Worm (Caenorhabditis elegans) whole organism, L2 larva: ENCODE results near the gene F41E7.6.

Source experiments
- elt-3 ChIP-seq: sonication (generic microtip); optimal IDR thresholded peaks from 2 replicates; lab custom pipeline; 2017; ENCODE audit warnings: missing biosample characterization, missing genetic modification characterization
- nhr-12 ChIP-seq: fragments of 150-350 bp; optimal IDR thresholded peaks from 2 replicates; lab custom pipeline; 2014; ENCODE audit warnings: missing biosample characterization, missing genetic modification characterization

ce11 chrX:10260035-10260434 is 50.2 kb downstream of the F41E7.6 start, which contains the start of gene C32A9.1:
- TF ChIP-seq nhr-12 (tag; lab: Kevin White, UChicago) (no peak), elt-3 (tag; lab: Kevin White, UChicago) (no peak)
